Worm (Caenorhabditis elegans): ENCODE results near the gene Y38C1AA.7.

- TF ChIP-seq hmg-4 (GFP tag; optimal IDR thresholded peaks at IDR 0.05) = no peak
- TF ChIP-seq ama-1 (optimal IDR thresholded peaks at IDR 0.05) = no peak
Observed at ce11 chrIV:164777-165176, 6.0 kb downstream of the Y38C1AA.7 start, which contains the start of gene cutl-24.

All from whole organism, early embryonic.